Fruit fly (Drosophila melanogaster): ENCODE measurements around the gene RpL23A.

RpL23A gene

DNA sequence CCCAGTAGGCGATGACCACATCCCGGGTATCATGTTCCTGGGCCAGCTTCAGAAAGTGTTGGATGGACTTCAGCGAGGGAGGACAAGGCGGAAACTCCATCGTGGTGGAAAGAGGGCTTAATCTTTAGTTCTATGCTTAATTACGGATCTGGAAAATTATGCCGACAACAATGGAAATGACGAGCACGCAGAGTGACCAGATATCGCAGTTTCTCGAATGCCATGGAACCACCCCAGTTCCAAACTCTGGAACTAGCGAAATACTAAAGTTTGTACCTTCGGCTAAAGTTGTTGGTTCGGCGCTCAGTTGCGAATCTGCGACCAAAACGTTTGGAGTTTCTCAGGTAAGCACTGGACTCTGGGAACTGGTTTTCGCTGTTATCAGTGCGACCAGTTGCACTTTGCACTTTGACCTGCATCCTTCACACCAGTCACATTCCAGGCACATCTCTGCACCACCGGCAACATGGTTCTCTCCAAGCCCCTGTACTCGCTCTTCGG, 15.7 kb downstream of the RpL23A start, which contains the start of the genes CG7970 and Vta1:
Gene CG7970 (plus strand): TSS at position 51 of the 501 bp plus-strand sequence.
Gene Vta1 (minus strand): TSS at position 201 of the 501 bp plus-strand sequence.
- TF ChIP-seq psq (optimal IDR thresholded peaks at IDR 0.05) (no peak), pan (optimal IDR thresholded peaks at IDR 0.05) (no peak), usp (GFP tag; optimal IDR thresholded peaks at IDR 0.05) (no peak), EcR (GFP tag; optimal IDR thresholded peaks at IDR 0.05) (no peak), Dll (optimal IDR thresholded peaks at IDR 0.05) (no peak)

DNA sequence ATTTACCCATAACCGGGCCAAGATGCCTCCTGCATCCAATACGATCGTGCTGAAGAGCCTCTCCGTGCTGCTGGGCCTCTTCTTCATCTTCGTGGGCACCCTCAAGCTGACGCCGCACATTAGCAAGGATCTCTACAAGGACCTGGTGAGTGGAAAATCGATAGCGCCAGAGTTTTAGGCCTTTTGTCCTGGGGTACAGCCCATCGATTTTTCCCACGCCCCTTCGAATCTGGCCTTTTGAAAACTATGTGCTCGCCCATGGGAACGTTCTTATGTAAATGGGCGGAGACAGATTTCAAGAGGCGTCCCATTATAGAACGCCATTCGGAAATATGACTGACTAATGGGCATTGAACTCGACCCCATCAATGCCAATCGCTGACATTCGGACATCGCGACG, 19.1 kb downstream of the RpL23A start:
- TF ChIP-seq CG8478 (optimal IDR thresholded peaks at IDR 0.05) (no peak), psq (optimal IDR thresholded peaks at IDR 0.05) (no peak), Dll (optimal IDR thresholded peaks at IDR 0.05) (no peak), usp (GFP tag; optimal IDR thresholded peaks at IDR 0.05) (no peak), EcR (GFP tag; optimal IDR thresholded peaks at IDR 0.05) (no peak), pan (optimal IDR thresholded peaks at IDR 0.05) (no peak)

DNA sequence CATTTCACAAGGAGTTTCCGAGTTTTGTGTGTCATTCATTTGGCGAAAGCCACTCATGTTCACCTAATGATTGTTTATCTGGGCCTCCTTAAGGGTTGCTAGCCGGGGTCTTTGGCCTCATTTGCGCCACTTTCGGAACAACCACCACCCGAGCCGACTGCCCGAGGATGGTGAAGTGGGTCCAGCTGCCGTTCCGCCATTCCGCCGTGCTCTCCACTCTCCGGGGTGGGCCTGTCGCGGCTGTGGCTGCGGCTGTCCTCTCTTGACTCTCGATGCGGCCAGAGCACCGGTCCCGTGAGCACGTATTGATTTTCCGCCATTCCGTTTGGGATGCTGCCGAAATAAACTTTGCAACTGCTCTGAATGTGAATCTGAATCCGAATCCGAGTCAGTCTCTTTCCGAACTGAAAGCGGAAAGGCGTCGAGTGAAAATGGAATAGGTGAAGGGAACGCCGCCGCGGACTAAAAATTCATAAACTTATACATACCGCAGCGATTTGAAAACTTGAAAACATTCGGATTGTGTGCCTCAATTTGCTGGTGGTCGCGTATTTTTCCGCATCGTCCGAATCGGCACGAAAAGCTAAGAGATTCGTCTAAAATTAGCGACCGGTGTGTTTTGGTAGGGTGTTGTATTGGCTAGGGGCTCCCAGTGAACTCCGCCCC, 19.6 kb downstream of the RpL23A start, which contains the start of gene CG13920:
Gene CG13920 (plus strand): TSS at position 255 of the 666 bp plus-strand sequence.
- TF ChIP-seq pan (optimal IDR thresholded peaks at IDR 0.05), result no peak
- TF ChIP-seq CG8478 (optimal IDR thresholded peaks at IDR 0.05), result no peak
- no peak for TF ChIP-seq Dll (optimal IDR thresholded peaks at IDR 0.05)
- no peak for TF ChIP-seq psq (optimal IDR thresholded peaks at IDR 0.05)
- TF ChIP-seq usp (GFP tag; optimal IDR thresholded peaks at IDR 0.05), result no peak
- TF ChIP-seq EcR (GFP tag; optimal IDR thresholded peaks at IDR 0.05), result no peak

DNA sequence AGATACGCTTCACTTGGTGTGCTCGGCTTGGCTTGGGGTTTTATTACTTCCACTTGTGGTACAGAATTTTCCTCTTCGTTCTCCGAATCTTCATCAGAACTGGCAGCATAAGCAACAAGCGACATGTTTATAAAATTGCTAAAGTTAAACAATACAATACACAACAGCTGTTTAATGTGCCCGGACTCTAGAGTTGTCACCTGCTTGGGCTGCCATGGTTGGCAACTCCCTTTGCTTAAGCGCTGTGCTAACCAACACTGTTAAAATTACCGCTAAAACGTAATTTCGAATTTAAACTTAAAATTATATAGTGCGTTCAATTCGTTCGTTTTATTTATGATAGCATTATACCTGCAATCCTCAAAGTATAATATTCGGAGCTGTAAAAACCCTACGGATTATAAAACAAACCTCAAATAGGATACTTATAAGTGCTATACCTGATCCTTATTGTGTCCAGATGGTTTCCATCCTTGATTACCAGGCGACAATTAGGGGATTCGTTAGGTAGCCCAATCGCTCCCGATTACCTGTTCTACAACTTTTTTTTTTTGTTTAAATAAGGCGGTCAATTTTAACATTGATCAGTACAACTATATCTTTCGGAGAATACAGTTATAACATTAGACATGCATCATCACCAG, 21.1 kb downstream of the RpL23A start, which contains the start of the genes CG17249 and Bro:
Gene CG17249 (minus strand): TSS at position 189 of the 644 bp plus-strand sequence.
Gene Bro (plus strand): TSS at position 594 of the 644 bp plus-strand sequence.
- TF ChIP-seq EcR (GFP tag; optimal IDR thresholded peaks at IDR 0.05) (no peak), usp (GFP tag; optimal IDR thresholded peaks at IDR 0.05) (no peak), CG8478 (optimal IDR thresholded peaks at IDR 0.05) (no peak), psq (optimal IDR thresholded peaks at IDR 0.05) (no peak), Dll (optimal IDR thresholded peaks at IDR 0.05) (no peak), pan (optimal IDR thresholded peaks at IDR 0.05) (no peak)

DNA sequence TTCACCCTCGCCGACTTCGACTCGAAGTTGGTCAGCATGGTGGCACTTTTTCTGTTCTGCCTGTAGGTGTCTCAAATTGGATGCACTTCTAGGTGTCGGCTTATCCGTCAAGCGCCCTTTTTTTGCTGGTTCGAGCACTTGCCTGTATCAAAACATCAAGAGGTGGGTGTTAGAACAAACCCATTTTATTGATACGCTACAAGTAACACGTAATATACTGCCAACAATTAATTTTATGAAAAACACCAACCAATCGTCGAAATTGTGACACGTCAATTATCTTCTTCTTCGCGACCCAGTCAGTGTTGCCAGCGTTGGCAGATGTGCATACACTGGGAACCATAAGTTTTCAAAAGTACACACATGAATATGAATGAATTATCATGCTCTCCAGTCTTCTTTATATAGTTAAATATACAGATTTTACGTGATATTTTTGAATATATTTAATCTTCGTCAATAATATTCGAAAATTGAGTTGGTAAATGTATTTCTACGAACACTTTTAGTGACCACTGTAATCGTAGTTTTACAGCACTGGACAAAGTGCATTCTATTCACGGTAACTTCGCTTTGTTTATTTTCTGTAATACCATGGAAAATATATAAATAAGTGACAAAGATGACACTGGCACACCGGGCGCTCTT, 23.4 kb downstream of the RpL23A start, which contains the start of the genes alphaCOP and CG13919:
Gene alphaCOP (minus strand): TSS at position 280 of the 648 bp plus-strand sequence.
Gene CG13919 (plus strand): TSS at position 548 of the 648 bp plus-strand sequence.
- no peak for TF ChIP-seq EcR (GFP tag; optimal IDR thresholded peaks at IDR 0.05)

DNA sequence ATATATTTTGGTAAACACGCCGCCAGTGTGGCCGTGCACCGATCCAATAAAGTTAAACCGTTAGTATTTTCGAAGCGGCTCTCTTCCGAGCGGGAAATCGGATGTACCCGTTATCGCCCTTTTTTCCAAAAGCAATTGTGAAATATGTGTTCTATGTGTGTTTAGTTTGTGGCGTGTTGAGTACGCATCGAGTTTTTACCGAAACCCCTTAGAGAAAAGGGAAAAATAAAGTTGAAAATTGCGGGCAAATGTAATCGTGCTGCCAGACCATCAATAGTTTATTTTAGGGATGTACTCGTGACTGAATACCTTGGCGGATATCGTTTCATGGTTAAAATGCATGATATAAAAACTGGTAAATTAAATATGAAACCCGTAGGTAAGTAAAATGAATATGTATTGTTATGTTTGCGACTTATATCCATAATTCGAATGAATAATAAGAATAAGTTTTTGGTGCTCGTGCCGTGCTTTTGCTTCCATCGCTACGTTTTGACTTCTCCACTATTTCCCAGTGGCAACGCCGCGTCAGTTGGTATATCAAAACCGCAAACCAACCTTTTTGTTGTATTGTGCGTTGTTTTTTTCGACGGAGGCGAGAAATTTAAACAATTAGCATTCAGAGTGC, 29.2 kb downstream of the RpL23A start, which contains the start of the genes Mettl2 and Bgb:
Gene Mettl2 (minus strand): TSS at position 51 of the 628 bp plus-strand sequence.
Gene Bgb (plus strand): TSS at position 527 of the 628 bp plus-strand sequence.
- TF ChIP-seq EcR (GFP tag; optimal IDR thresholded peaks at IDR 0.05) (no peak), psq (optimal IDR thresholded peaks at IDR 0.05) (no peak), Dll (optimal IDR thresholded peaks at IDR 0.05) (no peak)

DNA sequence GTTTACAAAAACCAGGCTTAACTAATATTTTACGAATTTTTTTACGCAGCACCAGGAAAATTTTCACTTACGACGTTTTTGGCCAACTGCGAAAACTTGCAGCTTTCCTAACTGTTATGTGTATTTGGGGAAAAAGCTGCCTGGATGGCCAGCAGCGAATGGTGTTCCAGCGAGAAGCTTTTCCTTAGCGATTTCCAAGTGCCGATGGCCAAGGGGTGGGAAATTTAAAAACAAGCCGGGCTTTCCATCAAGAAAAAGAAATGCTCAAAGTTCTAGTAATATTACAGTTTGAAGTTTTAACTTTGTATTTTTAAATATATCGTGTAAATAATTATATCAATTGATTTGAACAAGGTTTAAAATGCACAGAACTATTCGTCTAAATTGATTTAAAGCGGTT, 30.8 kb downstream of the RpL23A start, which contains the start of gene nSyb:
Gene nSyb (minus strand): TSS at position 101 of the 400 bp plus-strand sequence.
- TF ChIP-seq pan (optimal IDR thresholded peaks at IDR 0.05), result no peak
- no peak for TF ChIP-seq EcR (GFP tag; optimal IDR thresholded peaks at IDR 0.05)
- TF ChIP-seq Dll (optimal IDR thresholded peaks at IDR 0.05), result no peak
- no peak for TF ChIP-seq CG8478 (optimal IDR thresholded peaks at IDR 0.05)
- TF ChIP-seq psq (optimal IDR thresholded peaks at IDR 0.05), result no peak
- no peak for TF ChIP-seq usp (GFP tag; optimal IDR thresholded peaks at IDR 0.05)

DNA sequence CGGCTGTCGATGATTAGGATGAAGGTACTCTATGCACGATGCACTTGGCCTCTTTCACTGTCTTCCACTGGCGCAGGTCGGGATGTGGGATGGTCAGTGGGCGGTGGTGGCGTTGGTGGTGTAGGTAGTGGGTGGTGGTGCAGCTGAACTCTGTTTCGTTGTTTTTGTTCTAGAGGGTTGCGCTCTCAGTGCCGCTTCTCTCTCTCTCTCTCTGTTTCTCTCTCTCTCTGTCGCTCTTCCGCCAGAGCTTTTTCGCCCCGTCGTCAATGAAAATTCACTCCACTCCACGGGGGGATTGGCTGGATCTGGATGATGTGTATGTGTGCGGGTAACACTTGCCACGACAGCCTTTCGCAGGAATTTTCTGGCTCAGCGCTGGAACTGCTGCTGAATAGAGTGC, 31.6 kb downstream of the RpL23A start:
- TF ChIP-seq Dll (optimal IDR thresholded peaks at IDR 0.05), result no peak

DNA sequence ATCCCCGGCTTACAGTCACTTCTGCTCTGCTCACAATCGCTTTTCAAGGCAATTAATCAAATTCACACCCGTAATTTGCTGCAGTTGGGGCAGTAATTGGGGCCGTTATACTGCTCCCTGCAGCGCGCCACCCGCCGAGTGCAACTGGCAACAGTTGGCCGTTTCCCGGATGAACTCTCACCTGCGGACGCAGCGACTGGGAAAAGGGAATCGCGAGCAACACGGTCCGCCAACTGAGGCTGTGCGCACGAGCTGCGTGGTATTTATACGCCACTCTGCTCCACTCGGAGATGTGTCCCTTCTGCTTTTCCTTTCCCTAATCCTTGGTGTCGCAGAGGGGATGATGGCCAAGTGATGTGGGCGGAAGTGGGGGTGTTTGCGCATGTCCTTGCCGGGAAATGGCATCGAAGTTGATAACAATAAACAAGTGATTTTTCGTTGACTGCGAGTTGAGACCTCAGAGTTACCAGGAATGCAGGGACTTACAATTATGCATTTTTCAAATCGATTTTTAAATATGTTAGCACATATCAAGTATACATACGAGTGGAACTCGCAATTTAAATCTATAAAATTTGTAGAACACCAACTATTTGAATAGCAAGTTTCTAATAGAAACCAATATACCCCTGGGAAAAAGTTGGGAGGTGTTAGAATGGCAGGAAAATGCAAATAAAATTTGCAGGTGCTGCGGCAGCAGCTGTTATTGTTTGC, 39.2 kb downstream of the RpL23A start, which contains the start of gene GC:
Gene GC (minus strand): TSS at position 238 of the 714 bp plus-strand sequence.
- TF ChIP-seq pan (optimal IDR thresholded peaks at IDR 0.05) (no peak), CG8478 (optimal IDR thresholded peaks at IDR 0.05) (no peak), usp (GFP tag; optimal IDR thresholded peaks at IDR 0.05) (no peak), Dll (optimal IDR thresholded peaks at IDR 0.05) (no peak), psq (optimal IDR thresholded peaks at IDR 0.05) (no peak), EcR (GFP tag; optimal IDR thresholded peaks at IDR 0.05) (no peak)

DNA sequence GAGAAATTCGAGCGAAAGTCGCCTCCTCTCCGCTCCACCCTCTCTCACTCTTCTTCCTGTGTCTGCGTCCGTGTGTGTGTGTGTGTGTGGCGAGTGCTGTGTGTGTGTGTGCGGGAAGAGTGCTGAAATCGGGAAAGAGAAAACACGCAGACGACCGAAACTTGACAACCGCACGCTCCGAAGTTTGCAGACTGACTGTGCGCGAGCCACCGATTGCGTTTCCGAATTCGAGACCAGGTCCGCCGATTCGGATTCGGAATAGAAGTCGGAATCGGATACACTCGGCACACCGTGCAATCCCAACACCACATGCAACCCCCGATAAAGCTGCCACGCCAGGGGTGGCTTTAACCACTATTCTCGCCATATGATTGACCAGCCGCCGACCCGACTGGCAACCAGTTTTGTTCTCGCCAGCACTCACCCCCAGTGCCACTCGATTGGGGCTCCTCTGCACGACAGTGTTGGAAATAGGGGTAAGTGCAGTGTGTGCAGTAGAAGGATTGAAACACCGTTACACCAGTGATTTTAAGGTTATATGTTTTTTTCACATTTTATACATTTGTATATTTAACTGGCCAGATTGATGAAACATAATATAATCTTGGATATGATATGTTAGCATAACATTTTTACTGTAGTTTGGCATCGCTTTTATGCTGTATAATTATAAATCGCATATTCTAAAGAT, 40.1 kb downstream of the RpL23A start, which contains the start of gene CG13928:
Gene CG13928 (minus strand): TSS at position 202 of the 691 bp plus-strand sequence.
- TF ChIP-seq psq (optimal IDR thresholded peaks at IDR 0.05), result no peak
- no peak for TF ChIP-seq CG8478 (optimal IDR thresholded peaks at IDR 0.05)
- TF ChIP-seq pan (optimal IDR thresholded peaks at IDR 0.05), result no peak
- no peak for TF ChIP-seq Dll (optimal IDR thresholded peaks at IDR 0.05)
- no peak for TF ChIP-seq EcR (GFP tag; optimal IDR thresholded peaks at IDR 0.05)
- TF ChIP-seq usp (GFP tag; optimal IDR thresholded peaks at IDR 0.05), result no peak

Data from whole organism.